Worm (Caenorhabditis elegans) whole organism, midembryonic: ENCODE data around the gene M163.5.

Source experiments
- T22C8.4 ChIP-seq: fragments of 200-800 bp; sonication (Bioruptor generic); IDR thresholded peaks from 2 replicates; pipeline ENCODE4 v1.3.6; 2022; ENCODE audit warnings: missing genetic modification characterization, missing compliant biosample characterization
- cog-1 ChIP-seq: sonication (generic microtip); optimal IDR thresholded peaks from 2 replicates; lab custom pipeline; 2016; ENCODE audit warnings: missing genetic modification characterization, missing compliant biosample characterization
- flt-1 ChIP-seq: fragments of 200-800 bp; sonication (Bioruptor generic); IDR thresholded peaks from 2 replicates; pipeline ENCODE4 v1.3.6; 2022; ENCODE audit warnings: missing genetic modification characterization, missing compliant biosample characterization

ce11 chrX:14504551-14504902, 30.7 kb downstream of the M163.5 start:
- TF ChIP-seq cog-1 (no peak), T22C8.4 (GFP tag; lab: Robert Waterston, UW) (no peak), flt-1 (GFP tag; lab: Robert Waterston, UW) (no peak)
